Worm (Caenorhabditis elegans) whole organism, L3 larva: ENCODE data around the gene F31E8.5.

ENCODE experiments used
- ama-1 ChIP-seq: fragments of 150-350 bp; optimal IDR thresholded peaks from 2 replicates; lab custom pipeline; 2018
- elt-2 ChIP-seq: sonication (generic microtip); optimal IDR thresholded peaks from 2 replicates; lab custom pipeline; 2016; ENCODE audit warnings: missing genetic modification reagents, mild to moderate bottlenecking, missing genetic modification characterization, missing compliant biosample characterization
- elt-3 ChIP-seq, 3 experiments: fragments of 150-350 bp in 1 of 3; sonication (generic microtip) in 2 of 3; optimal IDR thresholded peaks; 2 replicates in 2 of 3; 4 replicates in 1 of 3; lab custom pipeline; 2014 to 2017; ENCODE audit warnings: missing biosample characterization in 3 of 3, missing genetic modification characterization in 3 of 3
- fkh-10 ChIP-seq: sonication (generic microtip); optimal IDR thresholded peaks from 2 replicates; lab custom pipeline; 2017; ENCODE audit warnings: missing biosample characterization, missing genetic modification reagents, missing genetic modification characterization
- nhr-11 ChIP-seq: fragments of 150-350 bp; optimal IDR thresholded peaks from 2 replicates; lab custom pipeline; 2014; ENCODE audit warnings: missing biosample characterization, missing genetic modification characterization
- nhr-77 ChIP-seq: fragments of 150-350 bp; optimal IDR thresholded peaks from 2 replicates; lab custom pipeline; 2014; ENCODE audit warnings: missing biosample characterization, missing genetic modification characterization
- unc-62 ChIP-seq: fragments of 150-350 bp; sonication (generic microtip); optimal IDR thresholded peaks from 4 replicates; lab custom pipeline; 2014; ENCODE audit warnings: missing biosample characterization, missing genetic modification reagents, missing genetic modification characterization

ce11 chrII:6834582-6835058 is 27.6 kb upstream of the F31E8.5 start, which contains the start of gene egl-27:
- no peak for TF ChIP-seq ama-1 (lab: Kevin White, UChicago)
- TF ChIP-seq nhr-11 (tag; lab: Kevin White, UChicago): no peak
- no peak for TF ChIP-seq elt-3 (tag; optimal IDR thresholded peaks at IDR 0.05; lab: Kevin White, UChicago)
- no peak for TF ChIP-seq unc-62 (GFP tag; lab: Kevin White, UChicago)
- no peak for TF ChIP-seq nhr-77 (tag; lab: Kevin White, UChicago)
- TF ChIP-seq elt-2 (tag; lab: Kevin White, UChicago): no peak
- no peak for TF ChIP-seq fkh-10 (GFP tag; lab: Kevin White, UChicago)
